Fruit fly (Drosophila melanogaster) Kc167 (cell line): ENCODE results near the gene Eig71Ee.

Source experiments
- Myc ChIP-seq: fragments of >200 bp; optimal IDR thresholded peaks from 2 replicates; lab custom pipeline; 2017; ENCODE audit warnings: missing external identifiers
- Sin3A ChIP-seq: fragments of >200 bp; optimal IDR thresholded peaks from 2 replicates; lab custom pipeline; 2018; ENCODE audit warnings: missing external identifiers
- h ChIP-seq: fragments of >200 bp; optimal IDR thresholded peaks from 3 replicates; lab custom pipeline; 2018; ENCODE audit warnings: missing external identifiers
- insv ChIP-seq: fragments of >200 bp; optimal IDR thresholded peaks from 3 replicates; lab custom pipeline; 2018; ENCODE audit warnings: missing external identifiers
- psq ChIP-seq: fragments of >200 bp; optimal IDR thresholded peaks from 2 replicates; lab custom pipeline; 2017; ENCODE audit warnings: missing external identifiers
- ttk ChIP-seq: sonication (Bioruptor generic); optimal IDR thresholded peaks from 2 replicates; lab custom pipeline; 2017; ENCODE audit warnings: missing external identifiers

Gene Eig71Ee

DNA sequence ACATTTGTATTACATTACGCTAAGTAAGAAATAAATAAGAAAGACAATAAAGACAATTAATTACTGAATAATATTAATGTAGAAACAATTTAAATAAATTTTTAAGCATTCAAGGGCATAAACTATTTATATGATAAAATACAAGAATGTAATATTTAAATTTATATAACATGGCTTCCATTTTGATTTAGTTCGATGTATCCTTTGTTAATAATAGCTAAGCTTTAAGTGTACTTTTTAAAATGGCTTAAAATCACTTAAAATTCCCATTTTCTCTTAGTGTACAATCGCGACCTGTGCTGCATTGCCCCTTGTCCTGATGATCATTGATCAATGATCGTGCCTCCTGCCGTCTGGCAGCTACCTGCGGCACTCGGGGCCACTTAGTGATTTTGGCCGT is 14.6 kb upstream of the Eig71Ee start:
- TF ChIP-seq psq (lab: Kevin White, UChicago), result no peak
- no peak for TF ChIP-seq h (lab: Kevin White, UChicago)
- no peak for TF ChIP-seq Myc (lab: Kevin White, UChicago)
- no peak for TF ChIP-seq insv (lab: Kevin White, UChicago)
- no peak for TF ChIP-seq ttk
- no peak for TF ChIP-seq Sin3A (lab: Kevin White, UChicago)

DNA sequence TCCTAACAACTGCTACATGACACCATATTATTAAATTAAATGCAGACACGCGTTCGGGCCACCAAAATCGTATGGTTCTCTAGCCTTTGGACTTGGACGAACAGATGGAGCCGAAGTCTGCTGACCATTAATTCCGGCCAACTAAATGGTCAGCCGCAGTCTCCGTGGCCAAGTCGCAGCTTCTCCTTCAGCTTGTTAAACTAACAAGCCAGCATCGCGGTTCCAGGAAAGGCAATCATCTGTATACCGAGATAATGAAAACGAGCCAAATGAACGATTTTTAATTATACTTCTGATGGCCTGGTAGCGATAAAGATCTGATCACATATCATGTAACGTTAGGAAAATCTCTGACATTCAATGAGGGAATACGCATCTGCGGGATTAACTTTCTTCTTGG is 14.1 kb upstream of the Eig71Ee start:
- TF ChIP-seq insv (lab: Kevin White, UChicago) (no peak), psq (lab: Kevin White, UChicago) (no peak), h (lab: Kevin White, UChicago) (no peak), Myc (lab: Kevin White, UChicago) (no peak), Sin3A (lab: Kevin White, UChicago) (no peak), ttk (no peak)

DNA sequence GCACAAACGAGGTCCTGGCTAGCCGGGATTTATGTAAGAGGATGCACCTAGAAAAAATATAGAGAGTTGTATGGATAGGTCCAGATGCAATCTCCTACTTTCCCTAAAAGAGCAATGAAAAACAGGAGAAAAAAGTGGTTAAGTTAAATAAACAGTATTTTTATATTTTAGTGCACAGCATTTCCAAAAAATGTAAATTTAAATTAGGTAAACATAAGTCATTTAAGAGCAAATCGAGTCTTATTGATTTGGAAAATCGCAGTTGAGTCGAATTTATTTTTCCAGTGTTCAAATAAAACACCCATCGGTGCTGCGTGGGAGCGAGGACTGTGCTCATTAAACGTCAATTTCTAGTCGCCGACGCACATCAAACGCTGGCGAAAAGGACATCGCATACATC is 9.9 kb upstream of the Eig71Ee start:
- TF ChIP-seq ttk, result no peak
- TF ChIP-seq psq (lab: Kevin White, UChicago), result no peak
- TF ChIP-seq Sin3A (lab: Kevin White, UChicago), result no peak
- no peak for TF ChIP-seq insv (lab: Kevin White, UChicago)
- no peak for TF ChIP-seq Myc (lab: Kevin White, UChicago)

DNA sequence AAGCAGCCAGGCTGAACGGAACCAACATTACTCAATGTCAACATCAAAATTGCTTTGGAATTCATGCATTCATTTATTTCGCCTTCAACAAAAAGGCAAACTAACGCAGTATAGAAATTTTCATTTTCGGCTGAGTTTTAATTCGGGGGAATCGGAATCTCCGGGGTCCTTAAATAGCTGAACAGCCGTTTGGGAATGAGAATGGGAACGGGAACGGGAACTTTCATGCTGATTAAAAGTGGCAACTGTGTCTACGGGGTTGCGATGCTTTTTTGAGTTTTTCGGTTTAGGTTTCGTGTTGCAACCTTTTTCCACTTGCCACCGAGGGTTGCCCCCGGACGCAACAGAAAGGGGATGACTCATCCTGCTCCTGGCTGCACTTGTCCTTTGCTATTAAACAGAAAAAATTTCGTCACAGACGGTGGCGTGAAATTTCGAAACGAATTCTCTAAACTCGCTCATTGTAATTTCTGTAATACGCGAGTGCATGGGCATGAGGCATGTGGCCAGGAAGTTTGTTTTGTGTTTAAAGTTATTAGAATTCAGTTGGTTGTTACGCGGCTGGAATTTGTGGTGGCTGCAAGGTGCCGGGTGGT is 8.5 kb upstream of the Eig71Ee start:
- no peak for TF ChIP-seq Sin3A (lab: Kevin White, UChicago)

DNA sequence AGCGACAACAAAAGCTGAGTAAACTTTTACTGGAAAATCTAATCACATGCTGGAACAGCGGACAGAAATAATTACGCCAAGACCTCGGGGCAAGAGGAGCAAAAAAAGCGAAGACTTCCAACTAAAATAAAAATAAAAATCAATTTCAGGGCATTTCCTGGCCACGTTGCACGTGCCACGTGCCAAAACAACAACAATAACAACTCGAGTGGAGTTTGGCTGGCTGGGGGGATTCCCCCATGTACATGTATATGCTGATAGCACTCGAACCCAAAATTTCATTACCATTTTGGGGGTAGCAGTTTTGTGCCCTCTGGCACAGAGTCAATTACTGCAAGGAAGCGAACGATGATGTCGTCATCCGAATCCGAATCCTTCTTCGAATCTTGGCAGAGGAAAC is 6.7 kb upstream of the Eig71Ee start:
- no peak for TF ChIP-seq Sin3A (lab: Kevin White, UChicago)
- no peak for TF ChIP-seq psq (lab: Kevin White, UChicago)
- no peak for TF ChIP-seq ttk
- TF ChIP-seq insv (lab: Kevin White, UChicago), result no peak
- no peak for TF ChIP-seq Myc (lab: Kevin White, UChicago)
- no peak for TF ChIP-seq h (lab: Kevin White, UChicago)

DNA sequence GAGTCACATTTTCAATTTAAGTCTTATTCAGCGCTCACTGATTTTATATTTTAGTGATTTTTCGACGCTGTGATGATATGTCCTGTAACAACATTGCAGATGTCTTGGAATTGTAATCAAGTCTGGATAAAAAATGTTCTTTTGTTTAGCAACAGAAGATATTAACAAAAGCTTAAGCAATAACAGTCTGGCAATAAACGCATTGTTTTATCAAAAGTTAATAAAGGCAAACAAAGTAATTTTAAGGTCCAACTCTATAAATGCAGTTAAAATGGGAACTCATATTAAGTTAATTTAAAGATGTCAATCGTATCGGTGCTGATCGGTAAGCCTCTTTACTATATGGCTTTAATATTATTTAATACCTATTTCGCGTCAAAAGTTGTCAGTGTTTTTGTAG is 5.8 kb upstream of the Eig71Ee start, which contains the start of gene CG43082:
Gene CG43082 (plus strand): TSS at position 301 of the 400 bp plus-strand sequence.
- TF ChIP-seq psq (lab: Kevin White, UChicago), result no peak
- no peak for TF ChIP-seq h (lab: Kevin White, UChicago)
- TF ChIP-seq insv (lab: Kevin White, UChicago), result no peak
- no peak for TF ChIP-seq Sin3A (lab: Kevin White, UChicago)
- TF ChIP-seq ttk, result no peak
- no peak for TF ChIP-seq Myc (lab: Kevin White, UChicago)

DNA sequence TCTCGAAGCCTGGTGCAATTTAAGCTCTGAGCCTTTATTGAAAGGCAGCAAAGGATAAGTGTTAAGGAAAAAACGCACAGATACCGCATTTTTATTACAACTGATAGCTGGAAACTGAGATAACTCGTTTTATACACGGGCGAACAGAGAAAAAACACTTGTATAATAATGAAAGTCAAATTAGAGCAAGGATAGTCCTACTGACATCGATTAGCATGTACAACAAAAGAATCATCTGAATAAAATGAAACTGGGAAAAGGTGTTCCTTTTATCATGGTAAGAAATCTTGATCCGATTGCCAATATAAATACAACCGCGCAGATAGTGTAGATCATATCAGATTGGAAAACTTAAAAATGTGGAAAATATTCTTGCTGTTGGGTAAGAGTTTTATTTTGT is 5.1 kb upstream of the Eig71Ee start, which contains the start of the genes Eig71Ej and Eig71Ek:
Gene Eig71Ej (minus strand): TSS at position 101 of the 400 bp plus-strand sequence.
Gene Eig71Ek (plus strand): TSS at position 334 of the 400 bp plus-strand sequence.
- no peak for TF ChIP-seq Sin3A (lab: Kevin White, UChicago)
- no peak for TF ChIP-seq ttk
- TF ChIP-seq h (lab: Kevin White, UChicago), result no peak

DNA sequence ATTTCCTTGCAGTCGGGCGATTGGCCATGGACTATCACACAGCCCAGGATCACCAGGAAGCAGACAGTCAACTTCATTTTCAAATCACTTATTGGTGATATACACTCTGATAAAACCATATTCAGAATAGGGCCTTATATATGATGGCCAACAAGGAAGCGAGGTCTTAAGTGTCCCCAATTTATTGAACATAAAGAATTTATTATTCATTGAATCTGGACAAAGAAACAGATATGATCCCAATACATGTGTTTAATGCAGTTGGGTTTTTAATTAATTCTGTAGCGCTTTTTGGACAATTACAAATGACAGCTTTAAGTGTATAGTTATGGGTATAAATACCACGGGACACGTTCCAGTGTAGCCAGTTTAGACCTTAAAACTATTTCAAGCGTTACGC is 3.5 kb upstream of the Eig71Ee start, which contains the start of the genes Eig71Eh and Eig71Ei:
Gene Eig71Eh (minus strand): TSS at position 101 of the 400 bp plus-strand sequence.
Gene Eig71Ei (plus strand): TSS at position 367 of the 400 bp plus-strand sequence.
- TF ChIP-seq h (lab: Kevin White, UChicago) (no peak), ttk (no peak), Myc (lab: Kevin White, UChicago) (no peak), Sin3A (lab: Kevin White, UChicago) (no peak), psq (lab: Kevin White, UChicago) (no peak), insv (lab: Kevin White, UChicago) (no peak)

DNA sequence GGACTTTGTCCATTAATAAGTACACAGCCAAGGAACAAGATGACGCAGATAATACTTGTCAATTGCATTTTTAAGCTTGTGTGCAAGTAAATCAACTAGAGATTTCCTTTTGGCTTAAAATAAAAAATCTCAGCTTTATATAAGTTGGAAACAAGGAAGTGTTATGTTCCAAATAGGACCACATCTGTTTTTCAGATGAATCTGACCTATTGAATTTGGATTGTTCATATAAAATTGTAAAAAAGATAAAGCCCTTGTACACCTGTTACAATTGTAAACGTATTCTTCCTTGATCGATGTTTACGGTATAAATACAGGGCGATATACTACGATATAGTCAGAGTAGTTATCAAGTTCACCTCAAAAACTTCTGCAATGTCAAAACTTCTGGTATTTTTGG is 1.5 kb upstream of the Eig71Ee start, which contains the start of the genes Eig71Ef and Eig71Eg:
Gene Eig71Ef (minus strand): TSS at position 101 of the 400 bp plus-strand sequence.
Gene Eig71Eg (plus strand): TSS at position 339 of the 400 bp plus-strand sequence.
- no peak for TF ChIP-seq Myc (lab: Kevin White, UChicago)
- TF ChIP-seq ttk, result no peak
- TF ChIP-seq Sin3A (lab: Kevin White, UChicago), result no peak
- TF ChIP-seq psq (lab: Kevin White, UChicago), result no peak

DNA sequence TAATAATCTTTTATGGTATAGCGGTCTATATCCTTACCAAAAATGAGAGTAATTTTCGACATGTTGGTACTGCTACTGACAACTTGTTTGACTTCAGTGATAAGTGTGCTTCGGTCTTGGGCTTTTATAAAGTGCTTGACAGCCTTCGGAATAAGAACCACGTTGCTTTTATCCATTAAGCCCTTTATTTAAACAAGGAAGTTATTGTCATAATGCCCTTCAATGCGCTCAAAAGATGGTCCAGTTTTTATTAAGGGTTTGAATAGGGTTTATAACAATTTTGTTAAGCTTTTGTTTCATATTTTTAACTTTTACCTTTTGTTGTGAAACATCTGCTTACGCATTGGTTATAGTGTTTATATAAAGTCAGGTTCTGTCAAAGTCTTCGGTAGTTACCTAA is 3.7 kb downstream of the Eig71Ee start, which contains the start of the genes Eig71Ec and Eig71Ed:
Gene Eig71Ec (minus strand): TSS at position 101 of the 400 bp plus-strand sequence.
Gene Eig71Ed (plus strand): TSS at position 384 of the 400 bp plus-strand sequence.
- TF ChIP-seq Myc (lab: Kevin White, UChicago) (no peak), insv (lab: Kevin White, UChicago) (no peak), h (lab: Kevin White, UChicago) (no peak), psq (lab: Kevin White, UChicago) (no peak)

DNA sequence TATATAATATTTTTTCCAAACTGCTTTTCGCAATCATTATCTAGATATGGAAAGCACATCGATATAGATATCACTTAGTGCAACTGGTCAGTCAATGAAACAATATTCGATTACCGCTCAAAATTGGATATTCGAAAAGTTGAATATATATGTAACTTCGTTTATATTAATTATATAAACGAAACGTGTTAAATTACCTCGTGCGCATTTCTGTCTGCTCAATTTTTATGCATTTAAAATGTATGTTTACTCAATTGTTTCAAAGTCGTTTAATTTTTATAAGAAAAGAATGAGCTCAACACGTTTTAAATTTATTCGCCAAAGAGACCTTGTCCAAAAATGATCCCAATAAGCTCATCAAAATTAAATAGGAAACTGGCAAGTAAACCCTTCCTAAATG is 5.3 kb downstream of the Eig71Ee start, which contains the start of gene CG43084:
Gene CG43084 (plus strand): TSS at position 301 of the 400 bp plus-strand sequence.
- TF ChIP-seq Myc (lab: Kevin White, UChicago) (no peak), psq (lab: Kevin White, UChicago) (no peak), insv (lab: Kevin White, UChicago) (no peak), ttk (no peak), h (lab: Kevin White, UChicago) (no peak), Sin3A (lab: Kevin White, UChicago) (no peak)

DNA sequence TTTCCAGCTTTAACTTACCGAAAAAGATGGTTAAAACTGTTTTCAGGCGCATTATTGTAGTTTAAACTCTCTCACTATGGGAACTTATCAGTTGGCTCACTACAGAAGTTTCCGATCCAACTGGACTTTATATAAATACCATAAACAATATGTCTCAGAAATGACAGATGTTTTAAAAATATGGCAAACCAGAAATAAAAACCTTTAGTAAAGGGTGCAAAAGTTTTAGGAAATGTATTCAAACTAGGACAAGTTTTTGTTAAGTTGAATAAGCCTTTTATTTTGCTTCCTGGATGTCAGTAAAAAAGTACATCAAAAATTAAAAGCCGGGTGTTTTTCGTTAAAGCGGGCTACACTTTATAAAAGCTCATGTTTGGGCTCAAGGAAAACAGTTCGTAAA is 6.2 kb downstream of the Eig71Ee start, which contains the start of the genes Eig71Ea and Eig71Eb:
Gene Eig71Ea (minus strand): TSS at position 101 of the 400 bp plus-strand sequence.
Gene Eig71Eb (plus strand): TSS at position 376 of the 400 bp plus-strand sequence.
- TF ChIP-seq Myc (lab: Kevin White, UChicago) (no peak), Sin3A (lab: Kevin White, UChicago) (no peak), psq (lab: Kevin White, UChicago) (no peak), insv (lab: Kevin White, UChicago) (no peak), ttk (no peak), h (lab: Kevin White, UChicago) (no peak)
